Worm (Caenorhabditis elegans) whole organism, young adult: ENCODE measurements around the gene W01A11.1.

Experiments
- F10E7.11 ChIP-seq: sonication (generic microtip); optimal IDR thresholded peaks from 2 replicates; lab custom pipeline; 2017; ENCODE audit warnings: mild to moderate bottlenecking, missing genetic modification characterization, moderate library complexity, missing compliant biosample characterization
- F37B4.10 ChIP-seq: fragments of 200-800 bp; sonication (Bioruptor generic); IDR thresholded peaks from 2 replicates; pipeline ENCODE4 v1.3.6; 2022; ENCODE audit warnings: missing genetic modification characterization, missing compliant biosample characterization
- F49E8.2 ChIP-seq: sonication (generic microtip); optimal IDR thresholded peaks from 3 replicates; lab custom pipeline; 2017; ENCODE audit warnings: missing genetic modification characterization, mild to moderate bottlenecking, missing compliant biosample characterization, antibody characterized with exemption, moderate library complexity; ENCODE audit not compliant: insufficient read depth
- K12H6.12 ChIP-seq: fragments of 200-800 bp; sonication (Bioruptor generic); optimal IDR thresholded peaks from 2 replicates; lab custom pipeline; 2018; ENCODE audit warnings: mild to moderate bottlenecking, missing genetic modification characterization, missing compliant biosample characterization
- T07F8.4 ChIP-seq: sonication (generic microtip); optimal IDR thresholded peaks from 2 replicates; lab custom pipeline; 2016; ENCODE audit warnings: mild to moderate bottlenecking, missing genetic modification characterization, moderate library complexity, missing compliant biosample characterization
- ama-1 ChIP-seq, 3 experiments: fragments of 150-350 bp in 1 of 3; sonication (generic microtip) in 2 of 3; optimal IDR thresholded peaks; 2 replicates each; lab custom pipeline; 2014 to 2018; ENCODE audit warnings: missing biosample characterization in 2 of 3, missing genetic modification characterization in 2 of 3, missing genetic modification reagents in 2 of 3
- aptf-2 ChIP-seq: fragments of 200-800 bp; sonication (Bioruptor generic); conservative IDR thresholded peaks from 2 replicates; pipeline ENCODE4 v1.3.6; 2022; ENCODE audit warnings: missing genetic modification reagents, missing genetic modification characterization, missing compliant biosample characterization
- aptf-3 ChIP-seq: fragments of 200-800 bp; sonication (Bioruptor generic); IDR thresholded peaks from 2 replicates; pipeline ENCODE4 v1.3.6; 2022; ENCODE audit warnings: missing genetic modification characterization, missing compliant biosample characterization
- atf-7 ChIP-seq: sonication (generic microtip); optimal IDR thresholded peaks from 2 replicates; lab custom pipeline; 2017; ENCODE audit warnings: mild to moderate bottlenecking, missing genetic modification characterization, missing compliant biosample characterization
- athp-1 ChIP-seq: sonication (generic microtip); optimal IDR thresholded peaks from 2 replicates; lab custom pipeline; 2017; ENCODE audit warnings: mild to moderate bottlenecking, missing genetic modification characterization, missing compliant biosample characterization
- attf-5 ChIP-seq: fragments of 200-800 bp; sonication (Bioruptor generic); optimal IDR thresholded peaks from 2 replicates; lab custom pipeline; 2018; ENCODE audit warnings: mild to moderate bottlenecking, missing genetic modification characterization, missing compliant biosample characterization
- ceh-100 ChIP-seq: fragments of 200-800 bp; sonication (Bioruptor generic); IDR thresholded peaks from 2 replicates; pipeline ENCODE4 v1.3.6; 2022; ENCODE audit warnings: missing genetic modification reagents, missing genetic modification characterization, missing compliant biosample characterization
- ceh-40 ChIP-seq: fragments of 200-800 bp; sonication (Bioruptor generic); IDR thresholded peaks from 2 replicates; pipeline ENCODE4 v1.3.6; 2022; ENCODE audit warnings: missing genetic modification characterization, missing compliant biosample characterization
- ceh-91 ChIP-seq: fragments of 200-800 bp; sonication (Bioruptor generic); IDR thresholded peaks from 2 replicates; pipeline ENCODE4 v1.3.6; 2022; ENCODE audit warnings: missing genetic modification reagents, missing genetic modification characterization, missing compliant biosample characterization
- dox-1 ChIP-seq: fragments of 200-800 bp; sonication (Bioruptor generic); IDR thresholded peaks from 2 replicates; pipeline ENCODE4 v1.3.6; 2022; ENCODE audit warnings: missing genetic modification reagents, missing genetic modification characterization, missing compliant biosample characterization
- dpl-1 ChIP-seq: fragments of 150-350 bp; optimal IDR thresholded peaks from 2 replicates; lab custom pipeline; 2014; ENCODE audit warnings: missing biosample characterization, missing genetic modification reagents, missing genetic modification characterization
- efl-1 ChIP-seq: fragments of 150-350 bp; optimal IDR thresholded peaks from 2 replicates; lab custom pipeline; 2014; ENCODE audit warnings: missing biosample characterization, missing genetic modification reagents, missing genetic modification characterization
- egl-44 ChIP-seq: fragments of 200-800 bp; sonication (Bioruptor generic); IDR thresholded peaks from 2 replicates; pipeline ENCODE4 v1.3.6; 2022; ENCODE audit warnings: missing genetic modification reagents, missing genetic modification characterization, missing compliant biosample characterization
- egrh-3 ChIP-seq: fragments of 200-800 bp; sonication (Bioruptor generic); IDR thresholded peaks from 2 replicates; pipeline ENCODE4 v1.3.6; 2022; ENCODE audit warnings: missing genetic modification reagents, missing genetic modification characterization, missing compliant biosample characterization
- fkh-3 ChIP-seq: sonication (generic microtip); optimal IDR thresholded peaks from 2 replicates; lab custom pipeline; 2016; ENCODE audit warnings: mild to moderate bottlenecking, missing genetic modification characterization, missing compliant biosample characterization
- hlh-26 ChIP-seq: fragments of 200-800 bp; sonication (Bioruptor generic); conservative IDR thresholded peaks from 2 replicates; pipeline ENCODE4 v1.3.6; 2022; ENCODE audit warnings: missing genetic modification reagents, missing genetic modification characterization, missing compliant biosample characterization
- hmg-1.2 ChIP-seq: fragments of 200-800 bp; sonication (Bioruptor generic); IDR thresholded peaks from 2 replicates; pipeline ENCODE4 v1.3.6; 2022; ENCODE audit warnings: missing genetic modification reagents, missing genetic modification characterization, missing compliant biosample characterization
- hsf-1 ChIP-seq: fragments of 200-800 bp; sonication (Bioruptor generic); IDR thresholded peaks from 2 replicates; pipeline ENCODE4 v1.3.6; 2022; ENCODE audit warnings: missing genetic modification reagents, missing genetic modification characterization, missing compliant biosample characterization
- lag-1 ChIP-seq: fragments of 200-800 bp; sonication (Bioruptor generic); IDR thresholded peaks from 2 replicates; pipeline ENCODE4 v1.3.6; 2022; ENCODE audit warnings: missing genetic modification reagents, missing genetic modification characterization, missing compliant biosample characterization
- let-526 ChIP-seq: fragments of 200-800 bp; sonication (Bioruptor generic); IDR thresholded peaks from 2 replicates; pipeline ENCODE4 v1.3.6; 2022; ENCODE audit warnings: missing genetic modification reagents, missing genetic modification characterization, missing compliant biosample characterization
- let-607 ChIP-seq, 2 experiments: fragments of 200-800 bp in 1 of 2; sonication (Bioruptor generic) in 1 of 2; sonication (generic microtip) in 1 of 2; optimal IDR thresholded peaks; 2 replicates each; lab custom pipeline; 2016 to 2018; ENCODE audit warnings: mild to moderate bottlenecking in 2 of 2, missing compliant biosample characterization in 2 of 2, missing genetic modification characterization in 2 of 2, moderate library complexity in 2 of 2, missing genotype in 1 of 2
- lin-40 ChIP-seq: sonication (generic microtip); optimal IDR thresholded peaks from 2 replicates; lab custom pipeline; 2016; ENCODE audit warnings: missing genetic modification characterization, mild to moderate bottlenecking, missing compliant biosample characterization, missing genotype, missing genetic modification reagents
- lin-54 ChIP-seq: fragments of 200-800 bp; sonication (Bioruptor generic); optimal IDR thresholded peaks from 2 replicates; lab custom pipeline; 2018; ENCODE audit warnings: mild to moderate bottlenecking, missing genetic modification characterization, missing compliant biosample characterization
- madf-8 ChIP-seq: fragments of 200-800 bp; sonication (Bioruptor generic); conservative IDR thresholded peaks from 2 replicates; pipeline ENCODE4 v1.3.6; 2022; ENCODE audit warnings: missing genetic modification reagents, missing genetic modification characterization, missing compliant biosample characterization
- mcd-1 ChIP-seq: fragments of 200-800 bp; sonication (Bioruptor generic); IDR thresholded peaks from 2 replicates; pipeline ENCODE4 v1.3.6; 2022; ENCODE audit warnings: missing genetic modification reagents, missing genetic modification characterization, missing compliant biosample characterization
- nfya-2 ChIP-seq: fragments of 200-800 bp; sonication (Bioruptor generic); IDR thresholded peaks from 2 replicates; pipeline ENCODE4 v1.3.6; 2022; ENCODE audit warnings: missing genetic modification reagents, missing genetic modification characterization, missing compliant biosample characterization
- nfyb-1 ChIP-seq: fragments of 200-800 bp; sonication (Bioruptor generic); IDR thresholded peaks from 2 replicates; pipeline ENCODE4 v1.3.6; 2022; ENCODE audit warnings: missing genetic modification reagents, missing genetic modification characterization, missing compliant biosample characterization
- nhr-120 ChIP-seq: fragments of 200-800 bp; sonication (Bioruptor generic); IDR thresholded peaks from 2 replicates; pipeline ENCODE4 v1.3.6; 2022; ENCODE audit warnings: missing genetic modification characterization, missing compliant biosample characterization
- nhr-27 ChIP-seq: fragments of 200-800 bp; sonication (Bioruptor generic); optimal IDR thresholded peaks from 2 replicates; lab custom pipeline; 2018; ENCODE audit warnings: mild to moderate bottlenecking, missing genetic modification characterization, moderate library complexity, missing compliant biosample characterization
- pbrm-1 ChIP-seq: fragments of 200-800 bp; sonication (Bioruptor generic); IDR thresholded peaks from 2 replicates; pipeline ENCODE4 v1.3.6; 2022; ENCODE audit warnings: missing genetic modification reagents, missing genetic modification characterization, missing compliant biosample characterization
- pha-4 ChIP-seq: fragments of 150-350 bp; sonication (generic microtip); optimal IDR thresholded peaks from 2 replicates; lab custom pipeline; 2014; ENCODE audit warnings: missing biosample characterization, missing genetic modification reagents, missing genetic modification characterization
- rcor-1 ChIP-seq: fragments of 200-800 bp; sonication (Bioruptor generic); IDR thresholded peaks from 2 replicates; pipeline ENCODE4 v1.3.6; 2022; ENCODE audit warnings: missing genetic modification reagents, missing genetic modification characterization, missing compliant biosample characterization
- sea-2 ChIP-seq: fragments of 200-800 bp; sonication (Bioruptor generic); IDR thresholded peaks from 2 replicates; pipeline ENCODE4 v1.3.6; 2022; ENCODE audit warnings: missing genetic modification characterization, missing compliant biosample characterization
- tlf-1 ChIP-seq: fragments of 200-800 bp; sonication (Bioruptor generic); optimal IDR thresholded peaks from 2 replicates; lab custom pipeline; 2018; ENCODE audit warnings: mild to moderate bottlenecking, missing genetic modification characterization, missing compliant biosample characterization
- unc-62 ChIP-seq: fragments of 150-350 bp; optimal IDR thresholded peaks from 2 replicates; lab custom pipeline; 2014; ENCODE audit warnings: missing biosample characterization, missing genetic modification reagents, missing genetic modification characterization
- xnd-1 ChIP-seq: sonication (generic microtip); optimal IDR thresholded peaks from 2 replicates; lab custom pipeline; 2016; ENCODE audit warnings: missing genotype, missing genetic modification reagents, missing genetic modification characterization, missing compliant biosample characterization
- zfh-2 ChIP-seq: fragments of 200-800 bp; sonication (Bioruptor generic); conservative IDR thresholded peaks from 2 replicates; pipeline ENCODE4 v1.3.6; 2022; ENCODE audit warnings: missing genetic modification reagents, missing genetic modification characterization, missing compliant biosample characterization
- ztf-3 ChIP-seq: fragments of 200-800 bp; sonication (Bioruptor generic); optimal IDR thresholded peaks from 2 replicates; lab custom pipeline; 2018; ENCODE audit warnings: mild to moderate bottlenecking, missing genetic modification characterization, missing compliant biosample characterization

W01A11.1 gene

DNA sequence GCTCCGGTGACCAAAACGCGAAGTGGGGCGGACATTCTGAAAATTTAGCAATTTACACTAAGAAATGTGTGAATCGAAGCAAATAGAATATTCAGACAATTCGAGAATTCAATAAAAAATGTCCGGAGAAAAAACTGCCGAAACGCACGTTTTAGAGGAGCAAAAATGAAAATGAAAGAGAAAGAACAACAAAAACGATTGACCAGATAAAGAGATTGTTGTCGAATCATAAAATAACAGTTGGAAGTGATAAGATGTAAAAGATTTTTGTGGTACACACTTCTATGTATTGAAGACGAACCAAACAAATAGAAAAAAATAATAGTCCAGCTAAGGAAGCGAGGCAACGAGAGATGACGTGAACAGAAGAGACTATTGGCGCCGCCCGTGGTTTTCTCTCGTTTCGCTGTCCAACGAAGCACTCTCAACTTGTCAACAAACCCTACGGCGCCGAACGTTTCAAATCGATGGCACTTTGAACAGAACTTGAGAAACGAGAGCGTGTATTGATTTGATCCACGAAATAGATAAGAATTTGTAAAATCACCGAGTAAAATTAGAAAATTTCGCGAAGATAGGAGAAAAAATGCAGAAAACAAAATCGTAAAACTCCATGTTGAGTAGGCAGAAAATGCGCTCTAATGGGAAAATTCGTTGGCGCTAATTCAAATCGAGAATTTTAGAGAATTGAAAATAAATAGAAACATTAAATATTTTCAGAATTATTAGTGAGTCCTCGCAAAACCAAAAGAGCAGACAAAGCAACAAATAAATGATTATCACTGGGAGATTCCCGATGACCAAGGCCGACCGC, 17.7 kb downstream of the W01A11.1 start, which contains the start of gene mdh-1 (continued):
- peak; percentile 44; the same call in 1 of the 2 replicates for TF ChIP-seq mcd-1 (GFP tag; lab: Robert Waterston, UW)
- TF ChIP-seq nhr-120 (GFP tag; lab: Robert Waterston, UW): no peak
- TF ChIP-seq fkh-3 (tag; lab: Kevin White, UChicago): no peak
- no peak for TF ChIP-seq sea-2 (GFP tag; lab: Robert Waterston, UW)
- TF ChIP-seq nhr-27: no peak
- TF ChIP-seq let-526: peak; percentile 49; the same call in 1 of the 2 replicates
- no peak for TF ChIP-seq ceh-100 (GFP tag; lab: Robert Waterston, UW)
- peak; percentile 8 for TF ChIP-seq attf-5 (GFP tag; lab: Kevin White, UChicago)
- no peak for TF ChIP-seq tlf-1 (GFP tag; lab: Kevin White, UChicago)
- no peak for TF ChIP-seq ceh-40 (GFP tag; lab: Robert Waterston, UW)
- TF ChIP-seq zfh-2: no peak
- TF ChIP-seq F37B4.10 (GFP tag; lab: Robert Waterston, UW): no peak
- TF ChIP-seq egrh-3 (GFP tag; lab: Robert Waterston, UW): no peak
- TF ChIP-seq T07F8.4: no peak
- TF ChIP-seq nfyb-1 (GFP tag; lab: Robert Waterston, UW): peak; percentile 40; the same call in 1 of the 2 replicates
- TF ChIP-seq athp-1 (tag; lab: Kevin White, UChicago): no peak
- TF ChIP-seq ceh-91 (GFP tag; lab: Robert Waterston, UW): no peak
- no peak for TF ChIP-seq hsf-1
- TF ChIP-seq ztf-3 (GFP tag; lab: Kevin White, UChicago): no peak
- TF ChIP-seq rcor-1 (GFP tag; lab: Robert Waterston, UW): no peak
- no peak for TF ChIP-seq egl-44 (GFP tag; lab: Robert Waterston, UW)
- peak; percentile 4 for TF ChIP-seq K12H6.12 (tag; lab: Kevin White, UChicago)
- peak; percentile 77 for TF ChIP-seq pha-4 (tag; lab: Kevin White, UChicago)
- TF ChIP-seq lin-54 (GFP tag; lab: Kevin White, UChicago): peak; percentile 5
- TF ChIP-seq xnd-1 (tag; lab: Kevin White, UChicago): no peak
- TF ChIP-seq ama-1 (optimal IDR thresholded peaks at IDR 0.05; lab: Kevin White, UChicago): peak; percentile 44
- TF ChIP-seq ama-1 (GFP tag; optimal IDR thresholded peaks at IDR 0.05; lab: Kevin White, UChicago): no peak
- no peak for TF ChIP-seq F49E8.2 (tag; lab: Kevin White, UChicago)
- TF ChIP-seq atf-7 (tag; lab: Kevin White, UChicago): no peak
- no peak for TF ChIP-seq nfya-2 (GFP tag; lab: Robert Waterston, UW)
- no peak for TF ChIP-seq efl-1
- peak in 1 of 2 experiments; percentile 24 for TF ChIP-seq let-607 (tag; optimal IDR thresholded peaks at IDR 0.05; lab: Kevin White, UChicago)
- no peak for TF ChIP-seq madf-8
- no peak for TF ChIP-seq aptf-3 (GFP tag; lab: Robert Waterston, UW)
- no peak for TF ChIP-seq lag-1 (GFP tag; lab: Robert Waterston, UW)
- no peak for TF ChIP-seq lin-40 (tag; lab: Kevin White, UChicago)
- 0 out of 2 replicates have a peak, but pooled peaks have one; percentile 2 for TF ChIP-seq pbrm-1 (GFP tag; lab: Robert Waterston, UW)
- no peak for TF ChIP-seq F10E7.11 (tag; lab: Kevin White, UChicago)
- TF ChIP-seq dpl-1 (GFP tag; lab: Kevin White, UChicago): no peak
- no peak for TF ChIP-seq unc-62
- 0 out of 2 replicates have a peak, but pooled peaks have one; percentile 10 for TF ChIP-seq dox-1 (GFP tag; lab: Robert Waterston, UW)
- TF ChIP-seq hlh-26 (GFP tag; lab: Robert Waterston, UW): no peak
- TF ChIP-seq aptf-2 (GFP tag; lab: Robert Waterston, UW): no peak
- TF ChIP-seq hmg-1.2: no peak
- TF ChIP-seq, all 124 proteins: peak for 16
